Worm (Caenorhabditis elegans): Measurements from ENCODE around the gene klp-4.
A peak's percentile ranks its signal among the peaks of the same experiment; 100 is the strongest.

The klp-4 gene

ce11 chrX:3159542-3159941 lies 19.0 kb downstream of the klp-4 start, which contains the start of gene gcc-1 (continued):
- TF ChIP-seq lsy-2 (tag; optimal IDR thresholded peaks at IDR 0.05) (peak in 1 of 2 experiments; percentile 47), attf-4 (tag; optimal IDR thresholded peaks at IDR 0.05) (no peak), gei-8 (GFP tag; optimal IDR thresholded peaks at IDR 0.05) (no peak), daf-12 (tag; optimal IDR thresholded peaks at IDR 0.05) (no peak), D1046.2 (GFP tag; IDR thresholded peaks at IDR 0.05) (no peak)

ce11 chrX:3156062-3156791 lies 22.3 kb downstream of the klp-4 start:
- TF ChIP-seq daf-16 (GFP tag; optimal IDR thresholded peaks at IDR 0.05) = no peak
- peak; percentile 4 for TF ChIP-seq daf-16 (tag; optimal IDR thresholded peaks at IDR 0.05)
- TF ChIP-seq vab-7 (GFP tag; IDR thresholded peaks at IDR 0.05) = no peak
- TF ChIP-seq mep-1 (tag; optimal IDR thresholded peaks at IDR 0.05) = no peak
- no peak for TF ChIP-seq F37D6.2 (tag; optimal IDR thresholded peaks at IDR 0.05)
- peak; percentile 18 for TF ChIP-seq hlh-11 (tag; optimal IDR thresholded peaks at IDR 0.05)
- peak; percentile 36 for TF ChIP-seq nhr-28 (tag; optimal IDR thresholded peaks at IDR 0.05)
- peak in 1 of 2 experiments; percentile 89 for TF ChIP-seq unc-62 (GFP tag; optimal IDR thresholded peaks at IDR 0.05 in 1 of 2)
- TF ChIP-seq unc-62 (tag; optimal IDR thresholded peaks at IDR 0.05) = no peak
- TF ChIP-seq daf-19 (GFP tag; conservative IDR thresholded peaks at IDR 0.05) = no peak
- peak; percentile 94 for TF ChIP-seq aha-1 (tag)

- TF ChIP-seq nhr-25 (tag; optimal IDR thresholded peaks at IDR 0.05; ENCODE audit: borderline replicate concordance, insufficient read depth) (peak; percentile 26), Y105C5A.15 (GFP tag; IDR thresholded peaks at IDR 0.05) (no peak), lin-29 (GFP tag; IDR thresholded peaks at IDR 0.05) (no peak), saeg-2 (GFP tag; IDR thresholded peaks at IDR 0.05) (no peak), snpc-4 (tag; optimal IDR thresholded peaks at IDR 0.05) (no peak), F37D6.2 (tag; optimal IDR thresholded peaks at IDR 0.05) (no peak), Y75B8A.6 (GFP tag; IDR thresholded peaks at IDR 0.05) (no peak), set-16 (GFP tag; IDR thresholded peaks at IDR 0.05) (no peak), mes-2 (tag; optimal IDR thresholded peaks at IDR 0.05; ENCODE audit: poor library complexity, severe bottlenecking) (no peak), fos-1 (tag; optimal IDR thresholded peaks at IDR 0.05) (no peak), tag-97 (GFP tag; IDR thresholded peaks at IDR 0.05) (no peak), unc-130 (GFP tag; optimal IDR thresholded peaks at IDR 0.05) (no peak), hlh-30 (tag; optimal IDR thresholded peaks at IDR 0.05; ENCODE audit: insufficient read depth) (no peak), nhr-42 (GFP tag; IDR thresholded peaks at IDR 0.05) (no peak), arid-1 (GFP tag; conservative IDR thresholded peaks at IDR 0.05) (no peak), nhr-111 (GFP tag; optimal IDR thresholded peaks at IDR 0.05) (no peak), dmd-6 (GFP tag; IDR thresholded peaks at IDR 0.05) (no peak), pqm-1 (tag; optimal IDR thresholded peaks at IDR 0.05) (peak; percentile 30), dve-1 (tag; optimal IDR thresholded peaks at IDR 0.05; ENCODE audit: insufficient read depth) (peak; percentile 36), F10B5.3 (tag; optimal IDR thresholded peaks at IDR 0.05) (no peak), lin-1 (GFP tag; IDR thresholded peaks at IDR 0.05) (no peak), hif-1 (tag; optimal IDR thresholded peaks at IDR 0.05) (no peak), ceh-20 (GFP tag; IDR thresholded peaks at IDR 0.05) (no peak), spr-1 (tag; optimal IDR thresholded peaks at IDR 0.05) (no peak), mdl-1 (tag; optimal IDR thresholded peaks at IDR 0.05) (no peak), egl-27 (tag; optimal IDR thresholded peaks at IDR 0.05) (no peak), ZK546.5 (tag; optimal IDR thresholded peaks at IDR 0.05) (no peak), mdt-29 (GFP tag; IDR thresholded peaks at IDR 0.05) (no peak), madf-9 (GFP tag; conservative IDR thresholded peaks at IDR 0.05) (no peak), daf-16 (GFP tag; optimal IDR thresholded peaks at IDR 0.05) (no peak), daf-16 (tag; optimal IDR thresholded peaks at IDR 0.05) (peak; percentile 85), spr-3 (GFP tag; optimal IDR thresholded peaks at IDR 0.05) (no peak), lin-38 (GFP tag; IDR thresholded peaks at IDR 0.05) (no peak)
Observed at ce11 chrX:3155111-3155843, 23.2 kb downstream of the klp-4 start.

All from whole organism, L4 larva.